Worm (Caenorhabditis elegans) whole organism, late embryonic: ENCODE data around the gene F44E2.8.

Experiments
- C38D4.7 ChIP-seq: fragments of 200-800 bp; sonication (Bioruptor generic); optimal IDR thresholded peaks from 2 replicates; lab custom pipeline; 2018; ENCODE audit warnings: mild to moderate bottlenecking, missing genetic modification characterization, moderate library complexity, missing compliant biosample characterization
- F13H6.1 ChIP-seq: sonication (generic microtip); optimal IDR thresholded peaks from 2 replicates; lab custom pipeline; 2016; ENCODE audit warnings: missing genetic modification characterization, missing compliant biosample characterization
- K02D7.2 ChIP-seq: sonication (generic microtip); optimal IDR thresholded peaks from 2 replicates; lab custom pipeline; 2017; ENCODE audit warnings: mild to moderate bottlenecking, missing genetic modification characterization, missing compliant biosample characterization
- K09A11.1 ChIP-seq: sonication (generic microtip); optimal IDR thresholded peaks from 2 replicates; lab custom pipeline; 2017; ENCODE audit warnings: antibody characterized with exemption, mild to moderate bottlenecking, missing genetic modification characterization, missing compliant biosample characterization; ENCODE audit not compliant: insufficient read depth
- ceh-14 ChIP-seq: sonication (generic microtip); optimal IDR thresholded peaks from 2 replicates; lab custom pipeline; 2016; ENCODE audit warnings: missing genotype, missing genetic modification characterization, missing compliant biosample characterization
- ceh-18 ChIP-seq: sonication (generic microtip); optimal IDR thresholded peaks from 2 replicates; lab custom pipeline; 2016; ENCODE audit warnings: missing genetic modification characterization, missing compliant biosample characterization
- ceh-19 ChIP-seq: fragments of 200-800 bp; sonication (Bioruptor generic); optimal IDR thresholded peaks from 2 replicates; lab custom pipeline; 2018; ENCODE audit warnings: mild to moderate bottlenecking, missing genetic modification characterization, missing compliant biosample characterization
- ceh-22 ChIP-seq: sonication (generic microtip); optimal IDR thresholded peaks from 2 replicates; lab custom pipeline; 2017; ENCODE audit warnings: missing biosample characterization, missing genetic modification characterization
- ceh-31 ChIP-seq: sonication (generic microtip); optimal IDR thresholded peaks from 2 replicates; lab custom pipeline; 2016; ENCODE audit warnings: missing genetic modification characterization, missing compliant biosample characterization
- ceh-45 ChIP-seq: fragments of 200-800 bp; sonication (Bioruptor generic); IDR thresholded peaks from 2 replicates; pipeline ENCODE4 v1.3.6; 2022; ENCODE audit warnings: missing genetic modification reagents, missing genetic modification characterization, missing compliant biosample characterization
- ceh-48 ChIP-seq: sonication (generic microtip); optimal IDR thresholded peaks from 2 replicates; lab custom pipeline; 2016; ENCODE audit warnings: missing genetic modification characterization, inconsistent platforms, missing compliant biosample characterization
- dve-1 ChIP-seq: sonication (generic microtip); optimal IDR thresholded peaks from 2 replicates; lab custom pipeline; 2017; ENCODE audit warnings: antibody characterized with exemption, mild to moderate bottlenecking, missing genetic modification characterization, missing compliant biosample characterization
- elt-2 ChIP-seq: sonication (generic microtip); optimal IDR thresholded peaks from 2 replicates; lab custom pipeline; 2016; ENCODE audit warnings: missing genetic modification reagents, missing genetic modification characterization, missing compliant biosample characterization
- elt-4 ChIP-seq: sonication (generic microtip); optimal IDR thresholded peaks from 2 replicates; lab custom pipeline; 2016; ENCODE audit warnings: missing genetic modification characterization, missing compliant biosample characterization
- ets-4 ChIP-seq: sonication (generic microtip); optimal IDR thresholded peaks from 2 replicates; lab custom pipeline; 2016; ENCODE audit warnings: missing genetic modification characterization, missing compliant biosample characterization
- fax-1 ChIP-seq: sonication (generic microtip); optimal IDR thresholded peaks from 2 replicates; lab custom pipeline; 2016; ENCODE audit warnings: missing genotype, missing genetic modification characterization, missing compliant biosample characterization
- fkh-10 ChIP-seq: fragments of 150-350 bp; optimal IDR thresholded peaks from 2 replicates; lab custom pipeline; 2014; ENCODE audit warnings: missing biosample characterization, missing genetic modification reagents, missing genetic modification characterization
- hlh-15 ChIP-seq: sonication (generic microtip); optimal IDR thresholded peaks from 2 replicates; lab custom pipeline; 2016; ENCODE audit warnings: missing genetic modification characterization, missing compliant biosample characterization
- hlh-6 ChIP-seq: sonication (generic microtip); optimal IDR thresholded peaks from 2 replicates; lab custom pipeline; 2016; ENCODE audit warnings: missing genotype, missing genetic modification characterization, missing compliant biosample characterization
- lim-6 ChIP-seq: sonication (generic microtip); optimal IDR thresholded peaks from 2 replicates; lab custom pipeline; 2016; ENCODE audit warnings: missing genetic modification characterization, missing compliant biosample characterization
- nfya-1 ChIP-seq: sonication (generic microtip); optimal IDR thresholded peaks from 2 replicates; lab custom pipeline; 2017; ENCODE audit warnings: missing genetic modification characterization, mild to moderate bottlenecking, missing compliant biosample characterization, antibody characterized with exemption, moderate library complexity
- nhr-11 ChIP-seq: fragments of 150-350 bp; optimal IDR thresholded peaks from 2 replicates; lab custom pipeline; 2014; ENCODE audit warnings: missing biosample characterization, missing genetic modification characterization
- nhr-232 ChIP-seq: sonication (generic microtip); optimal IDR thresholded peaks from 2 replicates; lab custom pipeline; 2016; ENCODE audit warnings: missing genetic modification characterization, missing compliant biosample characterization
- odd-2 ChIP-seq: sonication (generic microtip); optimal IDR thresholded peaks from 2 replicates; lab custom pipeline; 2017; ENCODE audit warnings: antibody characterized with exemption, mild to moderate bottlenecking, missing genetic modification characterization, missing compliant biosample characterization
- pat-9 ChIP-seq: fragments of 200-800 bp; sonication (Bioruptor generic); optimal IDR thresholded peaks from 2 replicates; lab custom pipeline; 2018; ENCODE audit warnings: mild to moderate bottlenecking, missing genetic modification characterization, moderate library complexity, missing compliant biosample characterization
- pax-1 ChIP-seq: fragments of 150-350 bp; optimal IDR thresholded peaks from 2 replicates; lab custom pipeline; 2014; ENCODE audit warnings: missing biosample characterization, missing genetic modification characterization
- pros-1 ChIP-seq: fragments of 150-350 bp; optimal IDR thresholded peaks from 2 replicates; lab custom pipeline; 2014; ENCODE audit warnings: missing biosample characterization, missing genetic modification reagents, missing genetic modification characterization
- ref-2 ChIP-seq: sonication (generic microtip); optimal IDR thresholded peaks from 2 replicates; lab custom pipeline; 2016; ENCODE audit warnings: missing genetic modification characterization, missing compliant biosample characterization
- sdc-2 ChIP-seq: sonication (generic microtip); optimal IDR thresholded peaks from 2 replicates; lab custom pipeline; 2016; ENCODE audit warnings: missing genotype, missing genetic modification characterization, missing compliant biosample characterization
- sox-2 ChIP-seq: fragments of 200-800 bp; sonication (Bioruptor generic); IDR thresholded peaks from 2 replicates; pipeline ENCODE4 v1.3.6; 2022; ENCODE audit warnings: missing genetic modification reagents, missing genetic modification characterization, missing compliant biosample characterization
- syd-9 ChIP-seq: sonication (generic microtip); optimal IDR thresholded peaks from 2 replicates; lab custom pipeline; 2016; ENCODE audit warnings: mild to moderate bottlenecking, missing genetic modification characterization, moderate library complexity, missing compliant biosample characterization
- tbx-7 ChIP-seq: sonication (generic microtip); optimal IDR thresholded peaks from 2 replicates; lab custom pipeline; 2016; ENCODE audit warnings: missing genotype, missing genetic modification characterization, missing compliant biosample characterization
- ttx-3 ChIP-seq: sonication (generic microtip); optimal IDR thresholded peaks from 2 replicates; lab custom pipeline; 2016; ENCODE audit warnings: missing genetic modification reagents, missing genetic modification characterization, missing compliant biosample characterization
- unc-42 ChIP-seq: sonication (generic microtip); optimal IDR thresholded peaks from 2 replicates; lab custom pipeline; 2016; ENCODE audit warnings: missing genotype, missing genetic modification characterization, missing compliant biosample characterization
- unc-55 ChIP-seq: sonication (generic microtip); optimal IDR thresholded peaks from 2 replicates; lab custom pipeline; 2017; ENCODE audit warnings: missing biosample characterization, missing genetic modification reagents, missing genetic modification characterization
- unc-86 ChIP-seq: sonication (generic microtip); optimal IDR thresholded peaks from 2 replicates; lab custom pipeline; 2016; ENCODE audit warnings: missing genetic modification characterization, missing compliant biosample characterization
- ztf-16 ChIP-seq: sonication (generic microtip); optimal IDR thresholded peaks from 2 replicates; lab custom pipeline; 2017; ENCODE audit warnings: missing genetic modification characterization, missing compliant biosample characterization

The F44E2.8 gene

DNA sequence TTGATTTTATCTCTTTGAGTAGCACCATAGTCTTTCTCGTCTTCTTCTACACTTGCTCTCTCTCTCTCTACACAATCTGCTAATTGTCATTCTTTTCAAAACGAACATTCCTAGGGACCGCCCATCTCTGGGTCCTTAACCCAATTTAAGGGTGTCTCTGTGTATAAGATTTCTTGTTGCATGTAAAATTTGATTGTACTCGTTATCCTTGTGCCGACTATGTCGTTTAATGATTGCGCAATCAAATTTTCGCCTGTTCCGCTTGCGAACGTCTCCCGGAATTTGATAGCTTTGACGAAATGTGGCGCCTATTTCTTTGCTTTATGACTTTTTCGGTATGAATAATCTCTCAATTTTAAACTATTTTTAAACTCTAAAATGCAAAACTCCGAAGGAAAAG is 38.6 kb downstream of the F44E2.8 start:
- TF ChIP-seq unc-42 (tag; lab: Kevin White, UChicago), result peak; percentile 96
- no peak for TF ChIP-seq odd-2 (tag; lab: Kevin White, UChicago)
- no peak for TF ChIP-seq ceh-18

DNA sequence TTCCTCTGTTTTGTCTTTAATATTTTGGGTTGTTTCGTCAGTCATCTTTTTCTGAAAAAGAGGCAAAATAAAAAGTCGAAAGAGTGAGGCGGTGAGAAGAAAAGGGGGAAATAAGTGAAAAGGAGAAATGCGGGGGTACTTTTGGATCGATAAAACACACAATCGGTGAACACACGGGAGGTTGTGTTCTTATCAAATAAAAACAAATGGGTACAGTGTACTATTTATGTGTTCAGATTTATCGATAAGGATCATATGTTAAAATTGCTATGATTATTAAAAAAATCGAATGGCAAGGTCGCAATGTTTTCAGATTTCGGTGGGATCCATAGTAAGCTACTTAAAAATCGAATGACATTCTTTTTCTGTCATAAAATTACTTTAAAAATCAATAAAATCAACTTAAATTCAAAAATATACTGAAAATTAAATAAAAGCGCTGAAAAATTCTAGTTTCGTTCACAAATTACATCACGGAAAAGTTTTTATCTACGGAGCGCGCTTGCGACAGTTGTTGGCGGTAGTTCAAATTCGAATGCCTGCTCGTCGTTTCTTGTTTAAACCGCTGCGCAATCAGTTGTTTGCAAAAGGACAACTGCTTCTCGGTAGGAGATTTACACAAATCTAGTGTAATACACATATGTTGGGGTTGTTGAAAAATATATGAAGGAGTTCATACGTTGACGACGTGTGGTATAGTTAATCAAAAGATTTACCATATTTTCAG is 40.3 kb downstream of the F44E2.8 start, which contains the start of gene prx-19:
Gene prx-19 (minus strand): TSS at position 51 of the 727 bp plus-strand sequence.
- TF ChIP-seq hlh-15 (tag; lab: Kevin White, UChicago) (no peak), ets-4 (tag; lab: Kevin White, UChicago) (no peak), F13H6.1 (tag; lab: Kevin White, UChicago) (no peak), nhr-232 (tag; lab: Kevin White, UChicago) (no peak), unc-42 (tag; lab: Kevin White, UChicago) (peak; percentile 85), ttx-3 (tag; lab: Kevin White, UChicago) (no peak), K09A11.1 (no peak), nhr-11 (tag; lab: Kevin White, UChicago) (no peak), sdc-2 (no peak), elt-4 (tag; lab: Kevin White, UChicago) (no peak), unc-86 (tag; lab: Kevin White, UChicago) (no peak), ceh-19 (GFP tag; lab: Kevin White, UChicago) (no peak), ceh-31 (tag; lab: Kevin White, UChicago) (no peak), pat-9 (tag; lab: Kevin White, UChicago) (no peak), K02D7.2 (no peak), lim-6 (no peak), elt-2 (tag; lab: Kevin White, UChicago) (peak; percentile 26), nfya-1 (peak; percentile 43), unc-55 (GFP tag; lab: Kevin White, UChicago) (peak; percentile 15), syd-9 (tag; lab: Kevin White, UChicago) (no peak)

DNA sequence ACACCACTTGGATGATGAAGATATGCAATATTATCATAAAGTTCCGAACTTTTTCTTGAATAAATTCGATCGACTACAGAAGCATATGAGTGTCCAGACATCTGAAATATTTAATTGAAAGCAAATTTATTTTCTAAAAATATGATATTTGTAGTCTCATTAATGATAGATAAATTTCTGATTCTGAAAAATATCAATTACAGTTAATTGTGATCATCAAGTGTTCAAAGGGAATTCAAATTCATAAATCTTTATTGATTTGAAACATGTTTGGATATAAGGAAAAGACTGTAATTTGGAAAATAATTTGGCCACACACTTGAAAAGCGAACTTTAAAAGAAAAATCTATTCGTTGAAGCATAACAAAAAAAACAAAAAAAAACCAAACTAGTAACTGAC is 42.4 kb downstream of the F44E2.8 start, which contains the start of gene F54F2.7:
Gene F54F2.7 (minus strand): TSS at position 101 of the 400 bp plus-strand sequence.
- no peak for TF ChIP-seq sox-2
- TF ChIP-seq fax-1 (tag; lab: Kevin White, UChicago), result no peak
- TF ChIP-seq, all 69 proteins: peak for 0

DNA sequence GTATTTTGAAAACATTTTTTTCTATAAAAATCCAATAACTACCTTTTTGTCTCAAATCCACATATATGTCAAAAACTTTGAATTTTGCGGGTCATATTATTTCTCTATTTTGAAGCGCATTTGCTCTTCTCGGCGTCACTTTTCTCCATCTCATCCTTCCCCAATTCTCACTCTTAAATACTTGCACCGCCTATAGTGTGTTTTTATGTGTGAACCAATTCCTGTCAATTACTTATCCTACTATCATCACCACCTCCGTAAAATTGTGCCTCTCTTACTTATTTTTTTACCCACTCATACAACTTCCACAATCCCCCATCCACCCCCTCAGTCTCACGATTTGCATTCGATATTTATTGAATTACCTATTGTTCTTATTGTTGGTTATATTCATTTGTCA is 43.9 kb downstream of the F44E2.8 start:
- no peak for TF ChIP-seq unc-42 (tag; lab: Kevin White, UChicago)
- TF ChIP-seq ref-2 (tag; lab: Kevin White, UChicago), result no peak
- TF ChIP-seq ceh-22 (tag; lab: Kevin White, UChicago), result no peak
- no peak for TF ChIP-seq dve-1 (tag; lab: Kevin White, UChicago)
- no peak for TF ChIP-seq ceh-45 (GFP tag; lab: Robert Waterston, UW)
- TF ChIP-seq ceh-48 (tag; lab: Kevin White, UChicago), result no peak
- no peak for TF ChIP-seq ceh-14 (tag; lab: Kevin White, UChicago)
- no peak for TF ChIP-seq sdc-2
- no peak for TF ChIP-seq pax-1 (tag; lab: Kevin White, UChicago)
- TF ChIP-seq fkh-10 (GFP tag; lab: Kevin White, UChicago), result no peak
- no peak for TF ChIP-seq F13H6.1 (tag; lab: Kevin White, UChicago)
- TF ChIP-seq tbx-7 (tag; lab: Kevin White, UChicago), result no peak
- no peak for TF ChIP-seq C38D4.7 (GFP tag; lab: Kevin White, UChicago)
- TF ChIP-seq pros-1 (tag; lab: Kevin White, UChicago), result no peak
- TF ChIP-seq ztf-16 (tag; lab: Kevin White, UChicago), result no peak
- no peak for TF ChIP-seq hlh-6
- no peak for TF ChIP-seq odd-2 (tag; lab: Kevin White, UChicago)
